Fruit fly (Drosophila melanogaster): ENCODE results near the gene Osi23.

- TF ChIP-seq Mrtf (GFP tag; IDR thresholded peaks at IDR 0.05) (no peak), zen2 (GFP tag; IDR thresholded peaks at IDR 0.05; ENCODE audit: partially characterized antibody) (no peak), pnt (GFP tag; optimal IDR thresholded peaks at IDR 0.05) (no peak), CG43689 (GFP tag; IDR thresholded peaks at IDR 0.05) (no peak), ken (GFP tag; IDR thresholded peaks at IDR 0.05) (no peak), CG11398 (GFP tag; optimal IDR thresholded peaks at IDR 0.05) (no peak), fru (optimal IDR thresholded peaks at IDR 0.05) (no peak), salm (tag; optimal IDR thresholded peaks at IDR 0.05) (no peak), trh (GFP tag; optimal IDR thresholded peaks at IDR 0.05) (no peak), CG14667 (GFP tag; IDR thresholded peaks at IDR 0.05) (no peak), CG12659 (GFP tag; optimal IDR thresholded peaks at IDR 0.05) (no peak), Pdp1 (GFP tag; optimal IDR thresholded peaks at IDR 0.05) (no peak), maf-S (GFP tag; optimal IDR thresholded peaks at IDR 0.05) (no peak)
Measured at dm6 chr3R:30464244-30464643, 19.4 kb upstream of the Osi23 start.

All from whole organism, embryonic.